Worm (Caenorhabditis elegans) whole organism, L2 larva: ENCODE results near the gene Y62E10A.24.

ENCODE experiments used
- C34F6.9 ChIP-seq: fragments of 150-350 bp; optimal IDR thresholded peaks from 2 replicates; lab custom pipeline; 2014; ENCODE audit warnings: missing biosample characterization, missing genetic modification characterization
- R02D3.7 ChIP-seq: fragments of 150-350 bp; optimal IDR thresholded peaks from 2 replicates; lab custom pipeline; 2014; ENCODE audit warnings: missing biosample characterization, missing genetic modification characterization
- ZK546.5 ChIP-seq: sonication (generic microtip); optimal IDR thresholded peaks from 2 replicates; lab custom pipeline; 2017; ENCODE audit warnings: missing biosample characterization, missing genetic modification characterization
- alr-1 ChIP-seq: fragments of 150-350 bp; optimal IDR thresholded peaks from 2 replicates; lab custom pipeline; 2014; ENCODE audit warnings: missing biosample characterization, missing genetic modification characterization
- aly-2 ChIP-seq: fragments of 150-350 bp; optimal IDR thresholded peaks from 2 replicates; lab custom pipeline; 2014; ENCODE audit warnings: missing biosample characterization, missing genetic modification characterization
- ama-1 ChIP-seq: fragments of 150-350 bp; optimal IDR thresholded peaks from 2 replicates; lab custom pipeline; 2018; ENCODE audit warnings: inconsistent platforms
- blmp-1 ChIP-seq: sonication (generic microtip); optimal IDR thresholded peaks from 2 replicates; lab custom pipeline; 2017; ENCODE audit warnings: missing genetic modification characterization, mild to moderate bottlenecking, missing compliant biosample characterization, antibody characterized with exemption, moderate library complexity; ENCODE audit not compliant: insufficient read depth
- ceh-16 ChIP-seq: fragments of 150-350 bp; optimal IDR thresholded peaks from 2 replicates; lab custom pipeline; 2014; ENCODE audit warnings: missing biosample characterization, missing genetic modification characterization
- ceh-82 ChIP-seq: fragments of 150-350 bp; optimal IDR thresholded peaks from 2 replicates; lab custom pipeline; 2014; ENCODE audit warnings: missing biosample characterization, missing genetic modification characterization
- dmd-4 ChIP-seq: sonication (generic microtip); optimal IDR thresholded peaks from 2 replicates; lab custom pipeline; 2017; ENCODE audit warnings: missing biosample characterization, missing genetic modification characterization
- fos-1 ChIP-seq: fragments of 150-350 bp; optimal IDR thresholded peaks from 2 replicates; lab custom pipeline; 2014; ENCODE audit warnings: missing biosample characterization, missing genetic modification characterization
- lin-39 ChIP-seq: fragments of 150-350 bp; optimal IDR thresholded peaks from 2 replicates; lab custom pipeline; 2014; ENCODE audit warnings: missing biosample characterization, missing genetic modification reagents, missing genetic modification characterization
- lsy-2 ChIP-seq, 2 experiments: fragments of 150-350 bp in 1 of 2; sonication (generic microtip) in 1 of 2; optimal IDR thresholded peaks; 2 replicates each; lab custom pipeline; 2014 to 2017; ENCODE audit warnings: missing biosample characterization in 2 of 2, missing genetic modification characterization in 2 of 2
- mab-5 ChIP-seq: fragments of 150-350 bp; optimal IDR thresholded peaks from 2 replicates; lab custom pipeline; 2014; ENCODE audit warnings: missing biosample characterization, missing genetic modification characterization
- mbf-1 ChIP-seq: sonication (generic microtip); optimal IDR thresholded peaks from 2 replicates; lab custom pipeline; 2017; ENCODE audit warnings: missing biosample characterization, missing genetic modification characterization
- mdl-1 ChIP-seq, 2 experiments: fragments of 150-350 bp in 1 of 2; sonication (generic microtip) in 1 of 2; optimal IDR thresholded peaks; 2 replicates each; lab custom pipeline; 2017; ENCODE audit warnings: missing biosample characterization in 2 of 2, missing genetic modification characterization in 2 of 2
- nhr-12 ChIP-seq: fragments of 150-350 bp; optimal IDR thresholded peaks from 2 replicates; lab custom pipeline; 2014; ENCODE audit warnings: missing biosample characterization, missing genetic modification characterization
- nhr-129 ChIP-seq: fragments of 150-350 bp; optimal IDR thresholded peaks from 2 replicates; lab custom pipeline; 2014; ENCODE audit warnings: missing biosample characterization, missing genetic modification characterization
- nhr-21 ChIP-seq: fragments of 150-350 bp; optimal IDR thresholded peaks from 2 replicates; lab custom pipeline; 2014; ENCODE audit warnings: missing biosample characterization, missing genetic modification characterization
- nhr-23 ChIP-seq: fragments of 150-350 bp; optimal IDR thresholded peaks from 2 replicates; lab custom pipeline; 2014; ENCODE audit warnings: missing biosample characterization, missing genetic modification reagents, missing genetic modification characterization
- nhr-237 ChIP-seq: fragments of 150-350 bp; optimal IDR thresholded peaks from 2 replicates; lab custom pipeline; 2014; ENCODE audit warnings: missing biosample characterization, missing genetic modification characterization
- nhr-25 ChIP-seq: fragments of 150-350 bp; sonication (generic microtip); optimal IDR thresholded peaks from 3 replicates; lab custom pipeline; 2014; ENCODE audit warnings: missing biosample characterization, missing genetic modification characterization
- nhr-6 ChIP-seq: fragments of 150-350 bp; optimal IDR thresholded peaks from 2 replicates; lab custom pipeline; 2014; ENCODE audit warnings: missing biosample characterization, missing genetic modification characterization
- nhr-77 ChIP-seq: fragments of 150-350 bp; optimal IDR thresholded peaks from 2 replicates; lab custom pipeline; 2014; ENCODE audit warnings: missing biosample characterization, missing genetic modification characterization
- peb-1 ChIP-seq: fragments of 150-350 bp; optimal IDR thresholded peaks from 2 replicates; lab custom pipeline; 2014; ENCODE audit warnings: missing biosample characterization, missing genetic modification characterization
- sem-4 ChIP-seq: fragments of 150-350 bp; optimal IDR thresholded peaks from 2 replicates; lab custom pipeline; 2014; ENCODE audit warnings: missing biosample characterization, missing genetic modification reagents, missing genetic modification characterization
- skn-1 ChIP-seq: sonication (generic microtip); optimal IDR thresholded peaks from 2 replicates; lab custom pipeline; 2017; ENCODE audit warnings: missing biosample characterization, missing genetic modification characterization
- sma-3 ChIP-seq: sonication (generic microtip); optimal IDR thresholded peaks from 2 replicates; lab custom pipeline; 2016; ENCODE audit warnings: missing genetic modification reagents, missing genetic modification characterization, missing compliant biosample characterization
- sma-9 ChIP-seq, 2 experiments: fragments of 150-350 bp in 1 of 2; sonication (generic microtip) in 1 of 2; optimal IDR thresholded peaks; 2 replicates each; lab custom pipeline; 2014 to 2016; ENCODE audit warnings: missing genetic modification characterization in 2 of 2, mild to moderate bottlenecking in 1 of 2, missing biosample characterization in 1 of 2, missing compliant biosample characterization in 1 of 2, missing genetic modification reagents in 1 of 2, moderate library complexity in 1 of 2
- snpc-4 ChIP-seq: fragments of 150-350 bp; optimal IDR thresholded peaks from 2 replicates; lab custom pipeline; 2014; ENCODE audit warnings: missing biosample characterization, missing genetic modification characterization
- unc-39 ChIP-seq: fragments of 150-350 bp; optimal IDR thresholded peaks from 2 replicates; lab custom pipeline; 2014; ENCODE audit warnings: missing biosample characterization, missing genetic modification characterization
- unc-55 ChIP-seq: fragments of 150-350 bp; sonication (generic microtip); optimal IDR thresholded peaks from 3 replicates; lab custom pipeline; 2014; ENCODE audit warnings: missing biosample characterization, missing genetic modification reagents, missing genetic modification characterization
- unc-62 ChIP-seq: fragments of 150-350 bp; optimal IDR thresholded peaks from 2 replicates; lab custom pipeline; 2014; ENCODE audit warnings: missing biosample characterization, missing genetic modification reagents, missing genetic modification characterization
- zag-1 ChIP-seq: fragments of 150-350 bp; optimal IDR thresholded peaks from 2 replicates; lab custom pipeline; 2014; ENCODE audit warnings: missing biosample characterization, missing genetic modification characterization
- ztf-1 ChIP-seq: fragments of 200-800 bp; sonication (Bioruptor generic); conservative IDR thresholded peaks from 2 replicates; pipeline ENCODE4 v1.3.6; 2022; ENCODE audit warnings: missing genetic modification characterization, missing compliant biosample characterization
- ztf-11 ChIP-seq: sonication (generic microtip); optimal IDR thresholded peaks from 2 replicates; lab custom pipeline; 2017; ENCODE audit warnings: missing biosample characterization, missing genetic modification characterization

Y62E10A.24 gene

DNA sequence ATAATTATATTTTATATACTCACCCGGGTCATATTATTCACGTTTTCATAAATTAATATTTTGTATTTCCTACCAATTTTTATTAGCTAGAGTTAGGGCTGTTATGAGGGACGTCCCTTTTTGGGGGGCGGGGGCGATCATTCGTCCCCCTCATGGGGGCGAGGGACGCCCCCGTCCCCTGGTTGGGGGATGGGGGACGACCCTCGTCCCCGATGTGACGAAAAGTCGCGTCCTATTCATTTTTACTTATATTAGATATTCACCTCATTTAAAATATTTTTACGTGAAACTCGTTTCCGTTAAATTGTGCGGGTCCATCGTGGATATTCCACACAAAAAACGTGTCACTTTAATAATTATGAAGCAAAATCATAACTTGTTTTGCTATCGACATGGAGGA is 21.9 kb upstream of the Y62E10A.24 start, which contains the start of gene W02A2.12:
Gene W02A2.12 (minus strand): TSS at position 240 of the 400 bp plus-strand sequence.
- TF ChIP-seq sma-9 (GFP tag; optimal IDR thresholded peaks at IDR 0.05; lab: Kevin White, UChicago) (no peak), sma-9 (tag; optimal IDR thresholded peaks at IDR 0.05; lab: Kevin White, UChicago) (no peak), nhr-237 (no peak), nhr-77 (tag; lab: Kevin White, UChicago) (no peak), nhr-129 (tag; lab: Kevin White, UChicago) (no peak), nhr-12 (tag; lab: Kevin White, UChicago) (no peak), dmd-4 (tag; lab: Kevin White, UChicago) (no peak), lin-39 (no peak), lsy-2 (tag; optimal IDR thresholded peaks at IDR 0.05; lab: Kevin White, UChicago) (no peak), ama-1 (lab: Kevin White, UChicago) (no peak), skn-1 (no peak), R02D3.7 (tag; lab: Kevin White, UChicago) (no peak), unc-62 (GFP tag; lab: Kevin White, UChicago) (no peak), peb-1 (tag; lab: Kevin White, UChicago) (no peak), mdl-1 (tag; optimal IDR thresholded peaks at IDR 0.05; lab: Kevin White, UChicago) (no peak)

ce11 chrIV:13353143-13353773 is 17.3 kb upstream of the Y62E10A.24 start, which contains the start of the genes rec-8 and mex-5:
Gene rec-8, minus strand, starts transcription at chrIV:13353193.
Gene mex-5, plus strand, starts transcription at chrIV:13353723.
- TF ChIP-seq C34F6.9 (tag; lab: Kevin White, UChicago) (no peak), unc-55 (GFP tag; lab: Kevin White, UChicago) (no peak), nhr-23 (tag; lab: Kevin White, UChicago) (no peak), nhr-129 (tag; lab: Kevin White, UChicago) (no peak)

DNA sequence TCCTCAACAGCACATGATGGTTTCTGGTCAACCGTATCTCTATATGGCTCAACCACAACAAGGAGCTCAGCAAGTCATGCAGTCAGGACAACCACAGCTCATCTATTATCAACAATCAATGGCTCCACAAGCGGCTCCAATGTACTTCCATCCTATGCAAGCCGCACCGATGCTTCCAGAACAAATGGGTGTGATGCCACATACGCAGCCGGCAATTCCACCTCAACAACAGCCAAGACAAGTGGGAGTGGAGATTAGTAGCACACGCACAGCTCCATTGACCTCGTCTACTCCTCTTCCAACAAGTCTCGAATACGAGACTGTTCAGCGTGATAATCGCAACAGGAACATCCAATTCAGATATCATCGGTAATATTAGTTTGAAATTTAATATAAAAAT is 16.5 kb upstream of the Y62E10A.24 start:
- TF ChIP-seq ztf-11 (tag; lab: Kevin White, UChicago) (no peak), snpc-4 (tag; lab: Kevin White, UChicago) (no peak), alr-1 (tag; lab: Kevin White, UChicago) (no peak), nhr-25 (no peak), lin-39 (no peak), unc-39 (tag; lab: Kevin White, UChicago) (no peak), nhr-6 (tag; lab: Kevin White, UChicago) (no peak), ceh-16 (tag; lab: Kevin White, UChicago) (no peak), unc-62 (GFP tag; lab: Kevin White, UChicago) (no peak), nhr-129 (tag; lab: Kevin White, UChicago) (no peak), aly-2 (tag; lab: Kevin White, UChicago) (no peak), mbf-1 (tag; lab: Kevin White, UChicago) (no peak), zag-1 (tag; lab: Kevin White, UChicago) (no peak), sma-3 (GFP tag; lab: Kevin White, UChicago) (no peak), mdl-1 (tag; optimal IDR thresholded peaks at IDR 0.05; lab: Kevin White, UChicago) (no peak), ztf-1 (GFP tag; lab: Robert Waterston, UW) (no peak), nhr-12 (tag; lab: Kevin White, UChicago) (no peak), nhr-23 (tag; lab: Kevin White, UChicago) (no peak), ZK546.5 (tag; lab: Kevin White, UChicago) (no peak)

DNA sequence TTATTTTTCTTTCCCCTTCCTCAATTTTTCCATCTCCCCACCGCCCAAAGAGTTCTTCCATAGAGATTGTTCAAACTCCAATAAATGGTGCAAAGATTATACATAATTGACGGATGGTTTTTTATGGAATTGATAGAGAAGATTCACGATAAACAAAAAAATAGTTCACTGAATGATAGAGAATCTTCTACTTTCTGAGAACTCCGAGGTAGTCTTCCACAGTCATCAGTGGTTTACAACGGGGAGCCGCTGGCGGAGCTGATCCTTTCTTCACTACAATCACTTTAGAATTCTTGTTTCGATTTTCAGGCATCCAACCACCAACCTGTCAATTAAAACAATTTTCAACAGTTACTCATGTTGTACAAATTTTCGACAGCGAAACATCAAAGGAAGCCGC is 14.5 kb upstream of the Y62E10A.24 start:
- no peak for TF ChIP-seq ceh-82 (tag; lab: Kevin White, UChicago)
- no peak for TF ChIP-seq ztf-11 (tag; lab: Kevin White, UChicago)
- TF ChIP-seq mab-5, result no peak
- no peak for TF ChIP-seq lin-39
- TF ChIP-seq nhr-12 (tag; lab: Kevin White, UChicago), result no peak
- no peak for TF ChIP-seq sma-9 (GFP tag; optimal IDR thresholded peaks at IDR 0.05; lab: Kevin White, UChicago)
- no peak for TF ChIP-seq sma-9 (tag; optimal IDR thresholded peaks at IDR 0.05; lab: Kevin White, UChicago)
- TF ChIP-seq unc-39 (tag; lab: Kevin White, UChicago), result no peak
- TF ChIP-seq nhr-21, result no peak
- no peak for TF ChIP-seq nhr-23 (tag; lab: Kevin White, UChicago)
- no peak for TF ChIP-seq blmp-1
- no peak for TF ChIP-seq fos-1 (tag; lab: Kevin White, UChicago)
- no peak for TF ChIP-seq sem-4 (tag; lab: Kevin White, UChicago)
